Worm (Caenorhabditis elegans): Measurements from ENCODE around the gene srw-60.

ce11 chrII:2996721-2997120 lies 38.3 kb downstream of the srw-60 start, which contains the start of gene lido-8:
- TF ChIP-seq snpc-4 (tag; optimal IDR thresholded peaks at IDR 0.05) = no peak
- no peak for TF ChIP-seq nhr-77 (tag; optimal IDR thresholded peaks at IDR 0.05)
- no peak for TF ChIP-seq xbp-1 (tag; optimal IDR thresholded peaks at IDR 0.05)
- TF ChIP-seq ceh-8 (GFP tag; optimal IDR thresholded peaks at IDR 0.05) = no peak
- no peak for TF ChIP-seq lin-13 (GFP tag; optimal IDR thresholded peaks at IDR 0.05)
- TF ChIP-seq ztf-4 (tag; optimal IDR thresholded peaks at IDR 0.05) = no peak
- no peak for TF ChIP-seq efl-1 (optimal IDR thresholded peaks at IDR 0.05)
- TF ChIP-seq efl-1 (GFP tag; optimal IDR thresholded peaks at IDR 0.05 in 1 of 2) = no peak
- TF ChIP-seq rnt-1 (tag; optimal IDR thresholded peaks at IDR 0.05) = no peak
- no peak for TF ChIP-seq ceh-82 (tag; optimal IDR thresholded peaks at IDR 0.05)
